Worm (Caenorhabditis elegans): Measurements from ENCODE around the gene klp-4.

The klp-4 gene

ce11 chrX:3127626-3128142 lies 50.8 kb downstream of the klp-4 start (continued):
- TF ChIP-seq F37D6.2 (tag; optimal IDR thresholded peaks at IDR 0.05) (peak; percentile 76), lin-29 (GFP tag; IDR thresholded peaks at IDR 0.05) (no peak), ceh-82 (tag; optimal IDR thresholded peaks at IDR 0.05) (no peak), dmd-8 (GFP tag; IDR thresholded peaks at IDR 0.05) (peak; percentile 64; the same call in 1 of the 2 replicates), nhr-42 (GFP tag; IDR thresholded peaks at IDR 0.05) (peak; percentile 61; the same call in 1 of the 2 replicates), gei-8 (GFP tag; optimal IDR thresholded peaks at IDR 0.05) (peak; percentile 16), ctbp-1 (GFP tag; IDR thresholded peaks at IDR 0.05) (peak; percentile 95), nhr-76 (tag; optimal IDR thresholded peaks at IDR 0.05) (no peak), hif-1 (tag; optimal IDR thresholded peaks at IDR 0.05) (peak; percentile 73 to 95), hlh-11 (tag; optimal IDR thresholded peaks at IDR 0.05) (peak; percentile 98), php-3 (GFP tag; IDR thresholded peaks at IDR 0.05) (peak; percentile 17; the same call in 1 of the 2 replicates), pha-4 (GFP tag; IDR thresholded peaks at IDR 0.05) (peak; percentile 81), pha-4 (tag; optimal IDR thresholded peaks at IDR 0.05) (peak; percentile 90), nhr-77 (tag; optimal IDR thresholded peaks at IDR 0.05) (peak; percentile 68), nhr-102 (tag; optimal IDR thresholded peaks at IDR 0.05) (peak; percentile 83), R02D3.7 (tag; optimal IDR thresholded peaks at IDR 0.05) (no peak), snpc-4 (tag; optimal IDR thresholded peaks at IDR 0.05) (no peak), lim-7 (GFP tag; IDR thresholded peaks at IDR 0.05) (0 out of 2 replicates have a peak, but pooled peaks have one; percentile 39), spr-3 (GFP tag; optimal IDR thresholded peaks at IDR 0.05) (peak; percentile 36)

ce11 chrX:3126979-3127378 lies 51.5 kb downstream of the klp-4 start, which contains the start of gene spc-1:
Gene spc-1 (minus strand): TSS chrX:3127079.
- no peak for TF ChIP-seq T20F7.1 (GFP tag; optimal IDR thresholded peaks at IDR 0.05)
- TF ChIP-seq ceh-28 (tag; optimal IDR thresholded peaks at IDR 0.05): no peak
- no peak for TF ChIP-seq hlh-11 (tag; optimal IDR thresholded peaks at IDR 0.05)

ce11 chrX:3126233-3126632 lies 52.3 kb downstream of the klp-4 start:
- TF ChIP-seq rbr-2 (tag; optimal IDR thresholded peaks at IDR 0.05) (peak; percentile 31), ZK546.5 (tag; optimal IDR thresholded peaks at IDR 0.05) (no peak), fos-1 (tag; optimal IDR thresholded peaks at IDR 0.05) (no peak), php-3 (GFP tag; IDR thresholded peaks at IDR 0.05) (no peak), lin-38 (GFP tag; IDR thresholded peaks at IDR 0.05) (0 out of 2 replicates have a peak, but pooled peaks have one; percentile 10), lsy-2 (tag; optimal IDR thresholded peaks at IDR 0.05) (peak in 1 of 2 experiments; percentile 42), ceh-20 (GFP tag; IDR thresholded peaks at IDR 0.05) (0 out of 2 replicates have a peak, but pooled peaks have one; percentile 49), mes-2 (tag; optimal IDR thresholded peaks at IDR 0.05; ENCODE audit: poor library complexity, severe bottlenecking) (no peak), hlh-30 (tag; optimal IDR thresholded peaks at IDR 0.05; ENCODE audit: insufficient read depth) (no peak), zip-2 (tag; optimal IDR thresholded peaks at IDR 0.05) (no peak), nhr-25 (tag; optimal IDR thresholded peaks at IDR 0.05; ENCODE audit: borderline replicate concordance, insufficient read depth) (no peak), aha-1 (tag) (peak; percentile 11), hmg-1.1 (GFP tag; IDR thresholded peaks at IDR 0.05) (peak; percentile 67), nhr-42 (GFP tag; IDR thresholded peaks at IDR 0.05) (no peak), ctbp-1 (GFP tag; IDR thresholded peaks at IDR 0.05) (peak; percentile 65), nhr-28 (tag; optimal IDR thresholded peaks at IDR 0.05) (no peak), ztf-11 (tag; optimal IDR thresholded peaks at IDR 0.05) (no peak), egl-27 (tag; optimal IDR thresholded peaks at IDR 0.05) (no peak), mep-1 (tag; optimal IDR thresholded peaks at IDR 0.05) (peak; percentile 62), egl-43 (GFP tag; IDR thresholded peaks at IDR 0.05) (no peak), pqm-1 (tag; optimal IDR thresholded peaks at IDR 0.05) (no peak), F10B5.3 (tag; optimal IDR thresholded peaks at IDR 0.05) (no peak), nhr-10 (tag; optimal IDR thresholded peaks at IDR 0.05) (no peak), dmd-6 (GFP tag; IDR thresholded peaks at IDR 0.05) (0 out of 2 replicates have a peak, but pooled peaks have one; percentile 14), ceh-32 (tag; optimal IDR thresholded peaks at IDR 0.05; ENCODE audit: poor library complexity) (no peak), mdt-29 (GFP tag; IDR thresholded peaks at IDR 0.05) (no peak), set-16 (GFP tag; IDR thresholded peaks at IDR 0.05) (0 out of 2 replicates have a peak, but pooled peaks have one; percentile 16), mdl-1 (tag; optimal IDR thresholded peaks at IDR 0.05) (peak in 1 of 2 experiments; percentile 31), nhr-11 (tag; optimal IDR thresholded peaks at IDR 0.05) (no peak), F44E2.7 (GFP tag; IDR thresholded peaks at IDR 0.05) (no peak)

Measured in whole organism, L4 larva.